Worm (Caenorhabditis elegans) whole organism, L1 larva: Measurements from ENCODE around the gene Y32B12B.4.

Experiments used
- C04F5.9 ChIP-seq: sonication (generic microtip); optimal IDR thresholded peaks from 2 replicates; lab custom pipeline; 2016; ENCODE audit warnings: missing genetic modification characterization, missing compliant biosample characterization
- C16A3.4 ChIP-seq: fragments of 150-350 bp; optimal IDR thresholded peaks from 2 replicates; lab custom pipeline; 2014; ENCODE audit warnings: missing biosample characterization, missing genetic modification characterization
- F16B12.6 ChIP-seq: fragments of 150-350 bp; optimal IDR thresholded peaks from 2 replicates; lab custom pipeline; 2014; ENCODE audit warnings: missing biosample characterization, missing genetic modification characterization
- alr-1 ChIP-seq: fragments of 200-800 bp; sonication (Bioruptor generic); optimal IDR thresholded peaks from 2 replicates; lab custom pipeline; 2018; ENCODE audit warnings: borderline replicate concordance, mild to moderate bottlenecking, missing genetic modification characterization, missing compliant biosample characterization
- blmp-1 ChIP-seq: fragments of 150-350 bp; optimal IDR thresholded peaks from 2 replicates; lab custom pipeline; 2014; ENCODE audit warnings: missing biosample characterization, missing genetic modification characterization
- ceh-63 ChIP-seq: fragments of 200-800 bp; sonication (Bioruptor generic); optimal IDR thresholded peaks from 2 replicates; lab custom pipeline; 2018; ENCODE audit warnings: mild to moderate bottlenecking, missing genetic modification characterization, missing compliant biosample characterization
- ceh-82 ChIP-seq, 3 experiments: fragments of 150-350 bp in 1 of 3; sonication (generic microtip) in 2 of 3; optimal IDR thresholded peaks; 2 replicates each; lab custom pipeline; 2014 to 2017; ENCODE audit warnings: missing biosample characterization in 3 of 3, missing genetic modification characterization in 3 of 3
- ceh-90 ChIP-seq: sonication (generic microtip); optimal IDR thresholded peaks from 2 replicates; lab custom pipeline; 2016; ENCODE audit warnings: missing genetic modification characterization, missing compliant biosample characterization
- dsc-1 ChIP-seq: sonication (generic microtip); optimal IDR thresholded peaks from 2 replicates; lab custom pipeline; 2016; ENCODE audit warnings: mild to moderate bottlenecking, missing genetic modification characterization, missing compliant biosample characterization
- efl-1 ChIP-seq, 4 experiments: fragments of 150-350 bp; optimal IDR thresholded peaks in 3 of 4; peaks in 1 of 4; 1 replicate in 1 of 4; 2 replicates in 3 of 4; lab custom pipeline; 2014; ENCODE audit warnings: missing biosample characterization in 2 of 4, missing genetic modification characterization in 2 of 4, missing genetic modification reagents in 2 of 4
- efl-3 ChIP-seq: fragments of 200-800 bp; sonication (Bioruptor generic); optimal IDR thresholded peaks from 2 replicates; lab custom pipeline; 2018; ENCODE audit warnings: mild to moderate bottlenecking, missing genetic modification characterization, missing compliant biosample characterization
- egl-13 ChIP-seq: sonication (generic microtip); optimal IDR thresholded peaks from 2 replicates; lab custom pipeline; 2016; ENCODE audit warnings: missing genotype, missing genetic modification reagents, missing genetic modification characterization, missing compliant biosample characterization
- elt-3 ChIP-seq, 6 experiments: fragments of 150-350 bp in 1 of 6; sonication (generic microtip); optimal IDR thresholded peaks; 2 replicates each; lab custom pipeline; 2017 to 2018; ENCODE audit warnings: missing biosample characterization in 6 of 6, missing genetic modification characterization in 6 of 6, inconsistent platforms in 1 of 6
- fkh-10 ChIP-seq: sonication (generic microtip); optimal IDR thresholded peaks from 2 replicates; lab custom pipeline; 2017; ENCODE audit warnings: missing biosample characterization, missing genetic modification reagents, missing genetic modification characterization
- fos-1 ChIP-seq: fragments of 150-350 bp; optimal IDR thresholded peaks from 2 replicates; lab custom pipeline; 2014; ENCODE audit warnings: missing biosample characterization, missing genetic modification characterization
- hlh-17 ChIP-seq: fragments of 200-800 bp; sonication (Bioruptor generic); optimal IDR thresholded peaks from 2 replicates; lab custom pipeline; 2018; ENCODE audit warnings: missing genetic modification characterization, mild to moderate bottlenecking, missing compliant biosample characterization, moderate library complexity, borderline replicate concordance
- hlh-4 ChIP-seq: sonication (generic microtip); optimal IDR thresholded peaks from 2 replicates; lab custom pipeline; 2016; ENCODE audit warnings: mild to moderate bottlenecking, missing genetic modification characterization, missing compliant biosample characterization
- isw-1 ChIP-seq: fragments of 200-800 bp; sonication (Bioruptor generic); IDR thresholded peaks from 2 replicates; pipeline ENCODE4 v1.3.6; 2022; ENCODE audit warnings: missing genetic modification characterization, missing compliant biosample characterization
- lin-13 ChIP-seq: fragments of 150-350 bp; optimal IDR thresholded peaks from 2 replicates; lab custom pipeline; 2014; ENCODE audit warnings: missing biosample characterization, missing genetic modification reagents, missing genetic modification characterization
- lin-14 ChIP-seq: fragments of 200-800 bp; sonication (Bioruptor generic); optimal IDR thresholded peaks from 2 replicates; lab custom pipeline; 2018; ENCODE audit warnings: mild to moderate bottlenecking, missing genetic modification characterization, moderate library complexity, missing compliant biosample characterization
- lin-15B ChIP-seq: fragments of 150-350 bp; sonication (generic microtip); optimal IDR thresholded peaks from 3 replicates; lab custom pipeline; 2014; ENCODE audit warnings: missing biosample characterization, missing genetic modification characterization
- lsy-2 ChIP-seq, 2 experiments: fragments of 150-350 bp; optimal IDR thresholded peaks; 2 replicates each; lab custom pipeline; 2014; ENCODE audit warnings: missing biosample characterization in 2 of 2, missing genetic modification characterization in 2 of 2
- mab-9 ChIP-seq: fragments of 200-800 bp; sonication (Bioruptor generic); IDR thresholded peaks from 2 replicates; pipeline ENCODE4 v1.3.6; 2022; ENCODE audit warnings: missing genetic modification reagents, missing genetic modification characterization, missing compliant biosample characterization
- mef-2 ChIP-seq: fragments of 150-350 bp; optimal IDR thresholded peaks from 2 replicates; lab custom pipeline; 2014; ENCODE audit warnings: missing biosample characterization, missing genetic modification characterization
- nhr-11 ChIP-seq: fragments of 150-350 bp; optimal IDR thresholded peaks from 2 replicates; lab custom pipeline; 2014; ENCODE audit warnings: missing biosample characterization, missing genetic modification characterization
- nhr-12 ChIP-seq: sonication (generic microtip); optimal IDR thresholded peaks from 2 replicates; lab custom pipeline; 2017; ENCODE audit warnings: missing biosample characterization, missing genetic modification characterization
- nhr-47 ChIP-seq: sonication (generic microtip); optimal IDR thresholded peaks from 2 replicates; lab custom pipeline; 2016; ENCODE audit warnings: mild to moderate bottlenecking, missing genetic modification characterization, moderate library complexity, missing compliant biosample characterization
- nhr-71 ChIP-seq: sonication (generic microtip); optimal IDR thresholded peaks from 2 replicates; lab custom pipeline; 2016; ENCODE audit warnings: mild to moderate bottlenecking, missing genetic modification characterization, moderate library complexity, missing compliant biosample characterization
- nhr-77 ChIP-seq: fragments of 150-350 bp; optimal IDR thresholded peaks from 2 replicates; lab custom pipeline; 2014; ENCODE audit warnings: missing biosample characterization, missing genetic modification characterization
- pqm-1 ChIP-seq: sonication (generic microtip); optimal IDR thresholded peaks from 3 replicates; lab custom pipeline; 2017; ENCODE audit warnings: missing biosample characterization, missing genetic modification characterization
- swsn-7 ChIP-seq: sonication (generic microtip); optimal IDR thresholded peaks from 2 replicates; lab custom pipeline; 2016; ENCODE audit warnings: missing genetic modification characterization, missing compliant biosample characterization
- tbx-2 ChIP-seq: sonication (generic microtip); optimal IDR thresholded peaks from 2 replicates; lab custom pipeline; 2016; ENCODE audit warnings: missing genetic modification characterization, missing compliant biosample characterization
- tlp-1 ChIP-seq: fragments of 150-350 bp; optimal IDR thresholded peaks from 2 replicates; lab custom pipeline; 2014; ENCODE audit warnings: missing biosample characterization, missing genetic modification characterization
- unc-86 ChIP-seq: sonication (generic microtip); optimal IDR thresholded peaks from 2 replicates; lab custom pipeline; 2016; ENCODE audit warnings: missing genetic modification characterization, missing compliant biosample characterization
- vab-15 ChIP-seq: sonication (generic microtip); optimal IDR thresholded peaks from 2 replicates; lab custom pipeline; 2017; ENCODE audit warnings: missing genotype, mild to moderate bottlenecking, missing genetic modification characterization, missing compliant biosample characterization
- zag-1 ChIP-seq: fragments of 150-350 bp; optimal IDR thresholded peaks from 2 replicates; lab custom pipeline; 2014; ENCODE audit warnings: missing biosample characterization, missing genetic modification characterization

Y32B12B.4 gene

DNA sequence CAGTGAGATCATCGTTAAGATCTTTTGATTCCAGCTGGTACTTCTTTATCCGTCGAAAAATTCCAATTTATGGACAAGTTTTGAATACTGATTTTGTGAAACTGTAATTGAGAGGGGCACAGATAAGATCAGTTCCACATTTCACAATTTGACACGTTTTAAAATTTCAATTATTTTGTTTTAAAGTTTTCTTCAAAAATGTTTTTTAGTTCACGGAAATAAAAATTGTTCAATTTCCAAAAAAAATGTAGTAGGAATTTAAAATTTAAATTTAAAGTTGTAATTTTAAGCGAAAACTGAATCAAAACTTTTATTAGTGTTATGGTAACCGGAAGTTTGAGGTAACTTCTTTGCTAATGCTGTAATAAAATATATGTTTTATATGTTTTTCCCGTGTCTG is 35.5 kb upstream of the Y32B12B.4 start, which contains the start of gene F36D3.4:
Gene F36D3.4, minus strand, starts transcription at position 101 of the 400 bp plus-strand sequence.
- TF ChIP-seq ceh-63 (GFP tag; lab: Kevin White, UChicago): no peak

ce11 chrV:16522242-16522641 is 30.9 kb upstream of the Y32B12B.4 start, which contains the start of gene srw-34:
Gene srw-34 (minus strand): TSS chrV:16522342.
- no peak for TF ChIP-seq fos-1 (tag; lab: Kevin White, UChicago)
- no peak for TF ChIP-seq nhr-11
- no peak for TF ChIP-seq swsn-7 (tag; lab: Kevin White, UChicago)
- no peak for TF ChIP-seq mef-2
- TF ChIP-seq C16A3.4: no peak
- no peak for TF ChIP-seq F16B12.6 (tag; lab: Kevin White, UChicago)
- TF ChIP-seq elt-3 (tag; optimal IDR thresholded peaks at IDR 0.05; lab: Kevin White, UChicago): no peak
- TF ChIP-seq ceh-82 (tag; optimal IDR thresholded peaks at IDR 0.05; lab: Kevin White, UChicago): no peak
- TF ChIP-seq pqm-1: no peak
- TF ChIP-seq hlh-17 (GFP tag; lab: Kevin White, UChicago): no peak

- TF ChIP-seq fkh-10 (GFP tag; lab: Kevin White, UChicago): no peak
- no peak for TF ChIP-seq efl-1 (optimal IDR thresholded peaks at IDR 0.05; lab: Kevin White, UChicago)
- peak in 1 of 2 experiments; percentile 85 for TF ChIP-seq efl-1 (GFP tag; optimal IDR thresholded peaks at IDR 0.05 in 1 of 2; lab: Kevin White, UChicago)
Measured at ce11 chrV:16526858-16527257, 26.3 kb upstream of the Y32B12B.4 start, which contains the start of gene F36D3.8. Gene F36D3.8 (plus strand): TSS chrV:16527158.

DNA sequence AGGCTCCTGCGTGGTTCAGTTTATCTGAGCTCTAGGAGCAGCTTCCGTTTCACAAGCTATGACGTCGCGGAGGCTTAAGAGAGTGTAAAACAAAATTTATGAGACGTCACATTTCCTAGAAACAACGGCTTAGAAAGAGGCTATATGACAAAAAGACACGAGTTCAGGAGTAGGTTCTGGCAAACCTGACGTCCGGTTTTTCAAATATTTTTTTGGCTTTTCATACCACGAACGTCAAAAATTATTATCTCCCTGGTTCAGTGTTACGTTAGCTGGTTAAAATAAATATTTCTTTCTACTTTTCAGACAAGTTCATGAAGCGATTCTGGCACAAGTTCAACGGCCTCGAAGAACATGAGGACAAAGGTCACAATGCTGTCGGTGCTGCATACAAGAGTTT is 25.3 kb upstream of the Y32B12B.4 start, which contains the start of gene F36D3.16:
Gene F36D3.16, plus strand, starts transcription at position 301 of the 400 bp plus-strand sequence.
- TF ChIP-seq egl-13 (tag; lab: Kevin White, UChicago): no peak
- no peak for TF ChIP-seq blmp-1
- no peak for TF ChIP-seq alr-1 (tag; lab: Kevin White, UChicago)
- no peak for TF ChIP-seq vab-15 (tag; lab: Kevin White, UChicago)
- no peak for TF ChIP-seq tlp-1 (tag; lab: Kevin White, UChicago)
- TF ChIP-seq lin-15B (tag; lab: Kevin White, UChicago): no peak
- no peak for TF ChIP-seq nhr-71
- TF ChIP-seq C04F5.9 (tag; lab: Kevin White, UChicago): no peak
- TF ChIP-seq dsc-1: no peak
- TF ChIP-seq C16A3.4: no peak
- no peak for TF ChIP-seq nhr-11
- TF ChIP-seq nhr-47: no peak
- no peak for TF ChIP-seq hlh-4 (tag; lab: Kevin White, UChicago)
- no peak for TF ChIP-seq lin-14 (GFP tag; lab: Kevin White, UChicago)
- no peak for TF ChIP-seq isw-1 (GFP tag; lab: Robert Waterston, UW)
- no peak for TF ChIP-seq efl-3 (GFP tag; lab: Kevin White, UChicago)
- no peak for TF ChIP-seq mab-9 (GFP tag; lab: Robert Waterston, UW)
- TF ChIP-seq nhr-12 (tag; lab: Kevin White, UChicago): no peak
- no peak for TF ChIP-seq ceh-82 (tag; optimal IDR thresholded peaks at IDR 0.05; lab: Kevin White, UChicago)
- TF ChIP-seq nhr-77 (tag; lab: Kevin White, UChicago): no peak

DNA sequence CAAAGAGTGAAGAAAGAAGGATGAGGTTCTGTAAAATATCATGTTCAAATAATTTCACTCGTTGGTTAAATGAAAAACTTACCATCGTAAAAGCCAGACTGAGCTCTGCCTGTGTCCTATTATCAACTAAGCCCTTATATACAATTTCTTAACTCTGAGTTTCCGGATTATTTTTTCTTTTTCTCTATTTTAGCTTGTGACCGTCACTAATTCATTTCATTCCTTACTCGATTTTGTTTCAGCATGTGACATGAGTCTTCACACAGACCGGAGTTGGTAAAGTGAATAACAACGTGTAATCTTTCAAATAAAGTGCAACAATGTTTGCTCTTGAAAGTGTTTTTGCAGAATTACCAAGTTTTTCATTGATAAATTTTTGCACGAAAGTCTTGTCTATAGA is 19.1 kb upstream of the Y32B12B.4 start, which contains the start of gene cpr-2:
Gene cpr-2, minus strand, starts transcription at position 101 of the 400 bp plus-strand sequence.
- TF ChIP-seq C16A3.4 (no peak), zag-1 (tag; lab: Kevin White, UChicago) (no peak), ceh-90 (no peak), nhr-11 (no peak), elt-3 (tag; optimal IDR thresholded peaks at IDR 0.05; lab: Kevin White, UChicago) (no peak), lsy-2 (tag; optimal IDR thresholded peaks at IDR 0.05; lab: Kevin White, UChicago) (no peak), unc-86 (tag; lab: Kevin White, UChicago) (no peak), tbx-2 (tag; lab: Kevin White, UChicago) (no peak), lin-13 (no peak), hlh-17 (GFP tag; lab: Kevin White, UChicago) (no peak), mef-2 (no peak)
